Fruit fly (Drosophila melanogaster) whole organism: ENCODE measurements around the gene CG7991.

Experiments used
- EcR ChIP-seq, 2 experiments: fragments of >200 bp; optimal IDR thresholded peaks; 2 replicates each; lab custom pipeline; 2017; ENCODE audit warnings: missing biosample characterization in 2 of 2, missing genetic modification characterization in 2 of 2, missing genetic modification reagents in 2 of 2
- pan ChIP-seq: fragments of >200 bp; optimal IDR thresholded peaks from 2 replicates; lab custom pipeline; 2017
- psq ChIP-seq: fragments of >200 bp; optimal IDR thresholded peaks from 2 replicates; lab custom pipeline; 2017

- TF ChIP-seq pan (lab: Kevin White, UChicago) (no peak), psq (lab: Kevin White, UChicago) (no peak), EcR (GFP tag; optimal IDR thresholded peaks at IDR 0.05; lab: Kevin White, UChicago) (no peak)
Measured at dm6 chr3L:1692859-1693258, 18.4 kb downstream of the CG7991 start.
